Worm (Caenorhabditis elegans): ENCODE measurements around the gene ncs-5.

ncs-5 gene

DNA sequence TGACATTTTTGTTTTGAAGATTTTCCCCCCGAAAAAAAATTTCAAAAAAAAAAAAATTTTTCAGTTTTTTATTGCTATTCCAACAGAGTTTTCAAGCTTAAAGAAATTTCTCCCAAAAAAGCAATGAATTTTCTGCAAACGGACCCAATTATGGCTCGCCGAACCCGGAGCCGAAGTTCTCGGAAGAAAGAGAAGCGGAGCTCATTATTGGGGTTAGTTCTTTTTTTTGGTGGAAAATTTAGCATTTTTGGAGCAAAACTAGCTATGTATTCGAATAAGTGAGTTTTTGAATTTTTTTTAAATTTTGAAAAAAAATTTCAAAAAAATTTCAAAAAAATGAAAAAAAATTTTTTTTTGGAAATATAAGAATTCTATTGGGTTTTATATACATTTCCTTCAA lies at the start of gene ncs-5:
Gene ncs-5, plus strand, starts transcription at position 124 of the 400 bp plus-strand sequence.
- TF ChIP-seq lin-39 (tag; optimal IDR thresholded peaks at IDR 0.05): no peak

DNA sequence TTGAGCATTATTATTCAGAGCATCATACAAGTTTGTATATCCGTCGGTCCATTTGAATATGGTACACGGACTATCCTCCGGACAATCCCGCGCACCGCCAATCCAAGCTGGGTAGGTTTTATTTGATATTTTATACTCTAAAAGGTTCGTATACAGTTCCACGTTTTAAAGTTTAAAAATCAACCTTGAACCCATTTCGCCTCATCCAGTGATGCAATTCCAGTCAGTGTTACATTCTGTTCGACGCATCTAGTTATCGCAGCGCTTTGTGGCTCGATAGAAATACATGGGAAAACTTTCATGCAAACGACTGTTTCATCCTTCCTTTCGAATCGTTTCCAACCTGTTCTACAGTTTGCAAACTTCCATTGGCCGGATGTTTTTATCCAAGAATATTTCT lies 49.7 kb upstream of the ncs-5 start:
- TF ChIP-seq R02D3.7 (tag; optimal IDR thresholded peaks at IDR 0.05) (no peak), dmd-4 (tag; optimal IDR thresholded peaks at IDR 0.05) (no peak), mbf-1 (tag; optimal IDR thresholded peaks at IDR 0.05) (no peak), sem-4 (tag; optimal IDR thresholded peaks at IDR 0.05) (no peak), nhr-129 (tag; optimal IDR thresholded peaks at IDR 0.05) (no peak), nhr-23 (tag; optimal IDR thresholded peaks at IDR 0.05) (no peak), ceh-16 (tag; optimal IDR thresholded peaks at IDR 0.05) (no peak), nhr-25 (tag; optimal IDR thresholded peaks at IDR 0.05) (no peak), sma-9 (GFP tag; optimal IDR thresholded peaks at IDR 0.05) (no peak), sma-9 (tag; optimal IDR thresholded peaks at IDR 0.05) (no peak), ztf-11 (tag; optimal IDR thresholded peaks at IDR 0.05) (no peak), snpc-4 (tag; optimal IDR thresholded peaks at IDR 0.05) (no peak), ama-1 (optimal IDR thresholded peaks at IDR 0.05) (no peak), crh-2 (tag; optimal IDR thresholded peaks at IDR 0.05) (no peak), unc-62 (GFP tag; optimal IDR thresholded peaks at IDR 0.05) (no peak), fos-1 (tag; optimal IDR thresholded peaks at IDR 0.05) (no peak), nhr-77 (tag; optimal IDR thresholded peaks at IDR 0.05) (no peak), skn-1 (tag; optimal IDR thresholded peaks at IDR 0.05) (no peak), alr-1 (tag; optimal IDR thresholded peaks at IDR 0.05) (no peak)

DNA sequence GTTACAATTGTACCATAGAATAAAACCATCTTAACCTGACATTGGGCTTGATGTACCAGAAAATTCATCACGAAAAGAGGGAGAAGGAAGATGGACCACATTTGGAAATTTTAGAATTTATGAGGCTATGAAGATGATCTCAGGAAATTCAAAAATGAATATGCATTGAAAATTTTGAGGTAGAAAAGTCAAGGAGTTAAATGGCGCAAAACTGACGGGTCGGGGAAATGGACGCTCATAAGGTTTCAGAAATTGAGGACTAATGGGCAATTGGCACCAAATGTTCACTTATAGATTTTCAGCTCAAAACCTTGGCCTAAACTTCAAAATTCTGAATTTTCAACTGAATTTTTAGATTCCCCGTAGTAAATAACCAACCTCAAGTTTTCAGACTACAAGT lies 48.9 kb upstream of the ncs-5 start, which contains the start of gene clec-255:
Gene clec-255, minus strand, starts transcription at position 101 of the 400 bp plus-strand sequence.
- TF ChIP-seq F13H6.1 (tag; optimal IDR thresholded peaks at IDR 0.05) (no peak), lin-39 (tag; optimal IDR thresholded peaks at IDR 0.05) (no peak), mdl-1 (tag; optimal IDR thresholded peaks at IDR 0.05) (no peak), nhr-129 (tag; optimal IDR thresholded peaks at IDR 0.05) (no peak), unc-55 (GFP tag; optimal IDR thresholded peaks at IDR 0.05) (no peak), nhr-21 (tag; optimal IDR thresholded peaks at IDR 0.05) (no peak), zag-1 (tag; optimal IDR thresholded peaks at IDR 0.05) (no peak), nhr-25 (tag; optimal IDR thresholded peaks at IDR 0.05) (no peak), aly-2 (tag; optimal IDR thresholded peaks at IDR 0.05) (no peak), ceh-82 (tag; optimal IDR thresholded peaks at IDR 0.05) (no peak), peb-1 (tag; optimal IDR thresholded peaks at IDR 0.05) (no peak), ztf-1 (GFP tag; conservative IDR thresholded peaks at IDR 0.05) (no peak), elt-3 (tag; optimal IDR thresholded peaks at IDR 0.05) (no peak), sma-3 (GFP tag; optimal IDR thresholded peaks at IDR 0.05) (no peak), egl-27 (tag; optimal IDR thresholded peaks at IDR 0.05) (no peak), elt-1 (tag; optimal IDR thresholded peaks at IDR 0.05) (no peak), C34F6.9 (tag; optimal IDR thresholded peaks at IDR 0.05) (no peak), snpc-4 (tag; optimal IDR thresholded peaks at IDR 0.05) (no peak), crh-2 (tag; optimal IDR thresholded peaks at IDR 0.05) (no peak)

DNA sequence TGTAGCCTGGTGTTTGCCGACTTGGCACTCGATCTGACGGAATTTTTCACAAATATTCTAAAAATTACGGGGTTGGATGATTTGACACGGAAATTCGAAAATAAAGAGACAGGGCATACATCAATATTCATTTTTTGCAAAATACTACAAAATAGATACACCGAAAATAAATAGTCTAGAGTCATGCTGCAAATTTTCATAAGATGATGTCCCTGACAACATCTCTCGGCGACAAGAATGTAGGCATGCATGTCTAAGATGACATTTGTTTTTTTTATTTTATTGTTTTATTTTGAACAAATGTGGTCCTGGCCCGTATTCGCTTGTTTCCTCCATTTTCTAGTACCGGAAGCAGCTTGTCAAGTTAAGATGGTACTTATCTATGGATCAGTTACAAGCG lies 48.2 kb upstream of the ncs-5 start, which contains the start of gene clec-256:
Gene clec-256, plus strand, starts transcription at position 301 of the 400 bp plus-strand sequence.
- TF ChIP-seq snpc-4 (tag; optimal IDR thresholded peaks at IDR 0.05) (no peak), skn-1 (tag; optimal IDR thresholded peaks at IDR 0.05) (no peak), ztf-11 (tag; optimal IDR thresholded peaks at IDR 0.05) (no peak), zag-1 (tag; optimal IDR thresholded peaks at IDR 0.05) (no peak), unc-55 (GFP tag; optimal IDR thresholded peaks at IDR 0.05) (no peak), lin-11 (tag; optimal IDR thresholded peaks at IDR 0.05) (no peak), C34F6.9 (tag; optimal IDR thresholded peaks at IDR 0.05) (no peak), ceh-82 (tag; optimal IDR thresholded peaks at IDR 0.05) (no peak), lin-13 (GFP tag; optimal IDR thresholded peaks at IDR 0.05) (no peak), ztf-4 (tag; optimal IDR thresholded peaks at IDR 0.05) (no peak), nhr-10 (tag; optimal IDR thresholded peaks at IDR 0.05) (no peak), unc-62 (GFP tag; optimal IDR thresholded peaks at IDR 0.05) (no peak), dmd-4 (tag; optimal IDR thresholded peaks at IDR 0.05) (no peak), nhr-11 (tag; optimal IDR thresholded peaks at IDR 0.05) (no peak), blmp-1 (tag; optimal IDR thresholded peaks at IDR 0.05; ENCODE audit: insufficient read depth) (no peak), sma-3 (GFP tag; optimal IDR thresholded peaks at IDR 0.05) (no peak), unc-39 (tag; optimal IDR thresholded peaks at IDR 0.05) (no peak), nhr-6 (tag; optimal IDR thresholded peaks at IDR 0.05) (no peak), elt-1 (tag; optimal IDR thresholded peaks at IDR 0.05) (no peak), aly-2 (tag; optimal IDR thresholded peaks at IDR 0.05) (no peak)

Measured in whole organism, L2 larva.